Fruit fly (Drosophila melanogaster) whole organism, embryonic: ENCODE results near the gene CAH6.

Experiments
- C15 ChIP-seq: fragments of 200-800 bp; sonication (Bioruptor generic); IDR thresholded peaks from 3 replicates; pipeline ENCODE4 v1.3.6; 2022; ENCODE audit warnings: missing biosample characterization, missing genetic modification characterization
- CG10462 ChIP-seq: fragments of 200-800 bp; sonication (Bioruptor generic); optimal IDR thresholded peaks from 2 replicates; lab custom pipeline; 2016; ENCODE audit warnings: missing biosample characterization, missing genetic modification characterization
- CG10654 ChIP-seq: fragments of 200-800 bp; sonication (Bioruptor generic); optimal IDR thresholded peaks from 2 replicates; lab custom pipeline; 2016; ENCODE audit warnings: missing biosample characterization, missing genetic modification characterization
- CG11456 ChIP-seq: fragments of 200-800 bp; sonication (Bioruptor generic); IDR thresholded peaks from 3 replicates; pipeline ENCODE4 v1.3.6; 2022; ENCODE audit warnings: missing biosample characterization, missing genetic modification characterization
- CG14860 ChIP-seq: fragments of 200-800 bp; sonication (Bioruptor generic); IDR thresholded peaks from 3 replicates; pipeline ENCODE4 v1.3.6; 2022; ENCODE audit warnings: missing biosample characterization, missing genetic modification characterization; ENCODE audit not compliant: partially characterized antibody
- CG15073 ChIP-seq: fragments of 200-800 bp; sonication (Bioruptor generic); optimal IDR thresholded peaks from 2 replicates; lab custom pipeline; 2016; ENCODE audit warnings: missing biosample characterization, missing genetic modification characterization
- CG2202 ChIP-seq: fragments of 200-800 bp; sonication (Bioruptor generic); optimal IDR thresholded peaks from 2 replicates; lab custom pipeline; 2018; ENCODE audit warnings: missing biosample characterization, mild to moderate bottlenecking, missing genetic modification characterization
- CG31388 ChIP-seq: fragments of 200-800 bp; sonication (Bioruptor generic); optimal IDR thresholded peaks from 2 replicates; lab custom pipeline; 2016; ENCODE audit warnings: missing biosample characterization, missing genetic modification characterization
- CG42726 ChIP-seq: fragments of 200-800 bp; sonication (Bioruptor generic); IDR thresholded peaks from 2 replicates; pipeline ENCODE4 v1.3.6; 2022; ENCODE audit warnings: missing biosample characterization, missing genetic modification characterization; ENCODE audit not compliant: partially characterized antibody
- CG5180 ChIP-seq: fragments of 200-800 bp; sonication (Bioruptor generic); optimal IDR thresholded peaks from 3 replicates; lab custom pipeline; 2017; ENCODE audit warnings: missing biosample characterization, missing genetic modification characterization, mild to moderate bottlenecking, moderate library complexity, missing genetic modification reagents
- CG6254 ChIP-seq: fragments of 200-800 bp; sonication (Bioruptor generic); optimal IDR thresholded peaks from 3 replicates; lab custom pipeline; 2017; ENCODE audit warnings: mild to moderate bottlenecking, missing biosample characterization, missing genetic modification reagents, missing genetic modification characterization
- CG6272 ChIP-seq: fragments of 200-800 bp; sonication (Bioruptor generic); IDR thresholded peaks from 2 replicates; pipeline ENCODE4 v1.3.6; 2022; ENCODE audit warnings: missing biosample characterization, missing genetic modification characterization
- CG7271 ChIP-seq: fragments of 200-800 bp; sonication (Bioruptor generic); optimal IDR thresholded peaks from 2 replicates; lab custom pipeline; 2018; ENCODE audit warnings: missing biosample characterization, mild to moderate bottlenecking, missing genetic modification characterization, moderate library complexity
- CG7786 ChIP-seq: fragments of 200-800 bp; sonication (Bioruptor generic); optimal IDR thresholded peaks from 2 replicates; lab custom pipeline; 2016; ENCODE audit warnings: missing biosample characterization, missing genetic modification characterization
- CG8089 ChIP-seq: fragments of 200-800 bp; sonication (Bioruptor generic); optimal IDR thresholded peaks from 3 replicates; lab custom pipeline; 2016; ENCODE audit warnings: missing biosample characterization, missing genetic modification characterization
- Camta ChIP-seq: fragments of 200-800 bp; sonication (Bioruptor generic); optimal IDR thresholded peaks from 2 replicates; lab custom pipeline; 2016; ENCODE audit warnings: missing biosample characterization, missing genetic modification characterization
- D19B ChIP-seq: fragments of 200-800 bp; sonication (Bioruptor generic); optimal IDR thresholded peaks from 2 replicates; lab custom pipeline; 2017; ENCODE audit warnings: missing biosample characterization, mild to moderate bottlenecking, missing genetic modification characterization
- Dp ChIP-seq: fragments of 200-800 bp; sonication (Bioruptor generic); optimal IDR thresholded peaks from 2 replicates; lab custom pipeline; 2018; ENCODE audit warnings: missing biosample characterization, mild to moderate bottlenecking, missing genetic modification characterization, moderate library complexity
- Ets65A ChIP-seq: fragments of 200-800 bp; sonication (Bioruptor generic); peaks from one replicate; lab custom pipeline; 2016; ENCODE audit warnings: missing biosample characterization, missing genetic modification characterization
- Hr51 ChIP-seq, 2 experiments: fragments of 200-800 bp; sonication (Bioruptor generic); optimal IDR thresholded peaks; 2 replicates in 1 of 2; 3 replicates in 1 of 2; lab custom pipeline; 2016 to 2018; ENCODE audit warnings: missing biosample characterization in 2 of 2, missing genetic modification characterization in 2 of 2, mild to moderate bottlenecking in 1 of 2, moderate library complexity in 1 of 2
- Hsf ChIP-seq: fragments of 200-800 bp; sonication (Bioruptor generic); optimal IDR thresholded peaks from 3 replicates; lab custom pipeline; 2016; ENCODE audit warnings: missing biosample characterization, missing genetic modification characterization
- MBD-R2 ChIP-seq: fragments of 200-800 bp; sonication (Bioruptor generic); IDR thresholded peaks from 2 replicates; pipeline ENCODE4 v1.3.6; 2022; ENCODE audit warnings: missing biosample characterization, missing genetic modification characterization
- Max ChIP-seq: fragments of 200-800 bp; sonication (Bioruptor generic); optimal IDR thresholded peaks from 2 replicates; lab custom pipeline; 2016; ENCODE audit warnings: missing biosample characterization, mild to moderate bottlenecking, missing genetic modification characterization
- Pdp1 ChIP-seq, 2 experiments: fragments of 200-800 bp; sonication (Bioruptor generic); optimal IDR thresholded peaks; 3 replicates each; lab custom pipeline; 2016; ENCODE audit warnings: missing biosample characterization in 2 of 2, missing genetic modification characterization in 2 of 2, mild to moderate bottlenecking in 1 of 2, moderate library complexity in 1 of 2
- Rfx ChIP-seq: fragments of 200-800 bp; sonication (Bioruptor generic); IDR thresholded peaks from 2 replicates; pipeline ENCODE4 v1.3.6; 2022; ENCODE audit warnings: missing biosample characterization, missing genetic modification characterization
- Stat92E ChIP-seq, 3 experiments: fragments of >200 bp in 2 of 3; fragments of 200-800 bp in 1 of 3; sonication (Bioruptor generic) in 1 of 3; optimal IDR thresholded peaks; 2 replicates each; lab custom pipeline; 2017 to 2019; ENCODE audit warnings: missing biosample characterization in 3 of 3, missing genetic modification characterization in 3 of 3, mild to moderate bottlenecking in 1 of 3, moderate library complexity in 1 of 3
- YL-1 ChIP-seq: fragments of 200-800 bp; sonication (Bioruptor generic); optimal IDR thresholded peaks from 3 replicates; lab custom pipeline; 2017; ENCODE audit warnings: missing biosample characterization, mild to moderate bottlenecking, missing genetic modification characterization
- cad ChIP-seq: fragments of >200 bp; optimal IDR thresholded peaks from 2 replicates; lab custom pipeline; 2017; ENCODE audit warnings: missing biosample characterization, missing genetic modification characterization
- emc ChIP-seq: fragments of 200-800 bp; sonication (Bioruptor generic); optimal IDR thresholded peaks from 2 replicates; lab custom pipeline; 2016; ENCODE audit warnings: missing biosample characterization, missing genetic modification characterization
- ewg ChIP-seq: fragments of 200-800 bp; sonication (Bioruptor generic); optimal IDR thresholded peaks from 3 replicates; lab custom pipeline; 2017; ENCODE audit warnings: mild to moderate bottlenecking, missing biosample characterization, missing genetic modification reagents, missing genetic modification characterization
- fd64A ChIP-seq: fragments of 200-800 bp; sonication (Bioruptor generic); optimal IDR thresholded peaks from 3 replicates; lab custom pipeline; 2018; ENCODE audit warnings: missing biosample characterization, mild to moderate bottlenecking, missing genetic modification characterization
- ftz-f1 ChIP-seq: fragments of 200-800 bp; sonication (Bioruptor generic); optimal IDR thresholded peaks from 2 replicates; lab custom pipeline; 2016; ENCODE audit warnings: missing biosample characterization, missing genetic modification characterization
- hbn ChIP-seq: fragments of 200-800 bp; sonication (Bioruptor generic); IDR thresholded peaks from 2 replicates; pipeline ENCODE4 v1.3.6; 2022; ENCODE audit warnings: missing biosample characterization, missing genetic modification characterization; ENCODE audit not compliant: partially characterized antibody
- insv ChIP-seq, 2 experiments: fragments of 200-800 bp; sonication (Bioruptor generic); optimal IDR thresholded peaks; 3 replicates each; lab custom pipeline; 2016 to 2018; ENCODE audit warnings: missing biosample characterization in 2 of 2, missing genetic modification characterization in 2 of 2
- inv ChIP-seq: fragments of 200-800 bp; sonication (Bioruptor generic); IDR thresholded peaks from 2 replicates; pipeline ENCODE4 v1.3.6; 2022; ENCODE audit warnings: missing biosample characterization, missing genetic modification characterization; ENCODE audit not compliant: partially characterized antibody
- kah ChIP-seq: fragments of 200-800 bp; sonication (Bioruptor generic); optimal IDR thresholded peaks from 2 replicates; lab custom pipeline; 2018; ENCODE audit warnings: missing biosample characterization, mild to moderate bottlenecking, missing genetic modification characterization
- nerfin-2 ChIP-seq: fragments of 200-800 bp; sonication (Bioruptor generic); IDR thresholded peaks from 2 replicates; pipeline ENCODE4 v1.3.6; 2022; ENCODE audit warnings: missing biosample characterization, missing genetic modification characterization; ENCODE audit not compliant: partially characterized antibody
- nom ChIP-seq: fragments of 200-800 bp; sonication (Bioruptor generic); optimal IDR thresholded peaks from 2 replicates; lab custom pipeline; 2017; ENCODE audit warnings: missing biosample characterization, missing genetic modification characterization, mild to moderate bottlenecking, moderate library complexity, missing genetic modification reagents
- onecut ChIP-seq: fragments of 200-800 bp; sonication (Bioruptor generic); IDR thresholded peaks from 2 replicates; pipeline ENCODE4 v1.3.6; 2022; ENCODE audit warnings: missing biosample characterization, missing genetic modification characterization
- phol ChIP-seq: fragments of 200-800 bp; sonication (Bioruptor generic); optimal IDR thresholded peaks from 3 replicates; lab custom pipeline; 2018; ENCODE audit warnings: missing biosample characterization, mild to moderate bottlenecking, missing genetic modification characterization, moderate library complexity
- pros ChIP-seq: fragments of 200-800 bp; sonication (Bioruptor generic); optimal IDR thresholded peaks from 3 replicates; lab custom pipeline; 2019; ENCODE audit warnings: missing biosample characterization, mild to moderate bottlenecking, missing genetic modification characterization, moderate library complexity
- pum ChIP-seq: fragments of 200-800 bp; sonication (Bioruptor generic); optimal IDR thresholded peaks from 2 replicates; lab custom pipeline; 2016; ENCODE audit warnings: missing biosample characterization, missing genetic modification characterization
- pzg ChIP-seq: fragments of 200-800 bp; sonication (Bioruptor generic); optimal IDR thresholded peaks from 3 replicates; lab custom pipeline; 2018; ENCODE audit warnings: missing biosample characterization, mild to moderate bottlenecking, missing genetic modification characterization, moderate library complexity
- sc ChIP-seq, 3 experiments: fragments of >200 bp in 2 of 3; fragments of 200-800 bp in 1 of 3; sonication (Bioruptor generic) in 1 of 3; optimal IDR thresholded peaks; 2 replicates in 2 of 3; 3 replicates in 1 of 3; lab custom pipeline; 2017; ENCODE audit warnings: mild to moderate bottlenecking in 1 of 3, missing biosample characterization in 1 of 3, missing genetic modification characterization in 1 of 3, missing genetic modification reagents in 1 of 3
- ssp ChIP-seq: fragments of 200-800 bp; sonication (Bioruptor generic); IDR thresholded peaks from 2 replicates; pipeline ENCODE4 v1.3.6; 2022; ENCODE audit warnings: missing biosample characterization, missing genetic modification characterization
- ttk ChIP-seq: fragments of 200-800 bp; sonication (Bioruptor generic); IDR thresholded peaks from 2 replicates; pipeline ENCODE4 v2.1.2; 2022; ENCODE audit warnings: missing biosample characterization, missing genetic modification characterization
- usp ChIP-seq: fragments of >200 bp; optimal IDR thresholded peaks from 2 replicates; lab custom pipeline; 2017; ENCODE audit warnings: missing biosample characterization, missing genetic modification characterization
- vnd ChIP-seq: fragments of 200-800 bp; sonication (Bioruptor generic); IDR thresholded peaks from 3 replicates; pipeline ENCODE4 v1.3.6; 2022; ENCODE audit warnings: missing biosample characterization, missing genetic modification characterization; ENCODE audit not compliant: partially characterized antibody

The CAH6 gene

DNA sequence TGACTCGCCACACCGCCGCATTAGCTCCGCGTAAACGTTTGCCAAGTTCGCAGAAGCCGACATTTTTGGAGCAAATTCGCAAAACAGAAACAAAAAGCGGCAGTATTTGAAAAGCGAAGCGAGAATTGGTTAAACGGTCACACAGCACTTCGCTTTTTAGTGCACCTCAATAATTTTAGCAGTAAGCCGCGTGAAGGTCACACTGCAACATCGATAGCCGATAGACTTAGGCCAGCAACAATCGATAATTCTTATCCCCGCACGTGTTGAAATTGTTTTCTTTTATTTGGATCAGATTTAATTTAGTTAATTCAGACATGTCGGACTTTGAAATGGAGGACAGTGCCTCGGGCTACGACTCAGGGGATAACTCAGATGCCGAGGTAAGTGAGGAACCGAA lies 44.2 kb upstream of the CAH6 start, which contains the start of the genes Zwilch and CG1542 (continued):
- TF ChIP-seq CG14860 (GFP tag; lab: Robert Waterston, UW) (peak; percentile 66), C15 (GFP tag; lab: Robert Waterston, UW) (no peak), Stat92E (GFP tag; optimal IDR thresholded peaks at IDR 0.05; lab: Kevin White, UChicago) (peak in 1 of 3 experiments; percentile 23), Pdp1 (GFP tag; optimal IDR thresholded peaks at IDR 0.05; lab: Kevin White, UChicago) (no peak), ftz-f1 (GFP tag; lab: Kevin White, UChicago) (peak; percentile 6), cad (peak; percentile 12), CG6254 (GFP tag; lab: Kevin White, UChicago) (peak; percentile 94), ewg (GFP tag; lab: Kevin White, UChicago) (no peak), pzg (peak; percentile 96), Dp (GFP tag; lab: Kevin White, UChicago) (peak; percentile 93), Ets65A (GFP tag; lab: Kevin White, UChicago) (no peak), ssp (peak; percentile 34; the same call in 1 of the 2 replicates), YL-1 (peak; percentile 88), CG7271 (tag; lab: Kevin White, UChicago) (no peak), vnd (GFP tag; lab: Robert Waterston, UW) (peak; percentile 60; the same call in 2 of the 3 replicates), Rfx (GFP tag; lab: Robert Waterston, UW) (0 out of 2 replicates have a peak, but pooled peaks have one; percentile 33), inv (GFP tag; lab: Robert Waterston, UW) (peak; percentile 63), MBD-R2 (GFP tag; lab: Robert Waterston, UW) (peak; percentile 91), nerfin-2 (GFP tag; lab: Robert Waterston, UW) (peak; percentile 79), hbn (GFP tag; lab: Robert Waterston, UW) (peak; percentile 78), CG11456 (no peak), CG42726 (GFP tag; lab: Robert Waterston, UW) (0 out of 2 replicates have a peak, but pooled peaks have one; percentile 32)

DNA sequence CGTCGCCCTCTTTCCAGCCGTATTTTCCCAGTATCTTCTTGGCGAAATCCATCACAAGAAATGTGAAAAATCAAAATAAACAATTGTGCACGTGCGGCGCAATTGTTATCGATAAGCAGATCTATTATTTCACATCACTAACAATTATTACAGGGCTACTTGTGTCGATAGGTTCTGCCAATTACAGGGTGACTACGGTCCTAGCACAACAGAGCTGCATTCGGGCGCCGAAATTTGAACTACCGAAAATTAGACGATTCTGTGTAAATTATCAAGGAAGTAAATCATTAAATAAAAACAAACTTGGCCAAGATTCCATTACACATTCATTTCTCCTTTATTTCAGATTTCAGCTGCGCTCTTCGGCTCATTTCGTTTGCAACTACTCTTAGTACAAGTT lies 41.6 kb upstream of the CAH6 start, which contains the start of gene CG15561:
Gene CG15561 (minus strand): TSS at position 113 of the 400 bp plus-strand sequence.
- TF ChIP-seq D19B (GFP tag; lab: Kevin White, UChicago) (peak; percentile 7), CG7786 (GFP tag; lab: Kevin White, UChicago) (peak; percentile 32), nom (peak; percentile 43), CG2202 (tag; lab: Kevin White, UChicago) (peak; percentile 23), CG8089 (GFP tag; lab: Kevin White, UChicago) (peak; percentile 29), fd64A (peak; percentile 60), sc (optimal IDR thresholded peaks at IDR 0.05; lab: Kevin White, UChicago) (no peak), sc (GFP tag; optimal IDR thresholded peaks at IDR 0.05; lab: Kevin White, UChicago) (peak; percentile 25), Max (GFP tag; lab: Kevin White, UChicago) (peak; percentile 84), CG15073 (GFP tag; lab: Kevin White, UChicago) (no peak), usp (GFP tag; lab: Kevin White, UChicago) (no peak), CG10462 (GFP tag; lab: Kevin White, UChicago) (no peak), phol (peak; percentile 25), CG6272 (no peak), ttk (no peak), ftz-f1 (GFP tag; lab: Kevin White, UChicago) (peak; percentile 18), Hsf (GFP tag; lab: Kevin White, UChicago) (peak; percentile 30), kah (peak; percentile 14), CG10654 (GFP tag; lab: Kevin White, UChicago) (peak; percentile 42), insv (GFP tag; optimal IDR thresholded peaks at IDR 0.05; lab: Kevin White, UChicago) (peak in 1 of 2 experiments; percentile 31), Camta (GFP tag; lab: Kevin White, UChicago) (peak; percentile 54), emc (peak; percentile 22), CG31388 (no peak), onecut (GFP tag; lab: Robert Waterston, UW) (peak; percentile 71), pum (peak; percentile 35), pzg (peak; percentile 96), CG5180 (GFP tag; lab: Kevin White, UChicago) (no peak), MBD-R2 (GFP tag; lab: Robert Waterston, UW) (no peak), Hr51 (GFP tag; optimal IDR thresholded peaks at IDR 0.05; lab: Kevin White, UChicago) (peak in 1 of 2 experiments; percentile 37), pros (GFP tag; lab: Kevin White, UChicago) (no peak)
